Worm (Caenorhabditis elegans) whole organism, L2 larva: ENCODE data around the gene elks-1.

Experiments
- R02D3.7 ChIP-seq: fragments of 150-350 bp; optimal IDR thresholded peaks from 2 replicates; lab custom pipeline; 2014; ENCODE audit warnings: missing biosample characterization, missing genetic modification characterization
- alr-1 ChIP-seq: fragments of 150-350 bp; optimal IDR thresholded peaks from 2 replicates; lab custom pipeline; 2014; ENCODE audit warnings: missing biosample characterization, missing genetic modification characterization
- crh-2 ChIP-seq: sonication (generic microtip); optimal IDR thresholded peaks from 2 replicates; lab custom pipeline; 2017; ENCODE audit warnings: missing biosample characterization, missing genetic modification characterization
- dmd-4 ChIP-seq: sonication (generic microtip); optimal IDR thresholded peaks from 2 replicates; lab custom pipeline; 2017; ENCODE audit warnings: missing biosample characterization, missing genetic modification characterization
- lsy-2 ChIP-seq, 2 experiments: fragments of 150-350 bp in 1 of 2; sonication (generic microtip) in 1 of 2; optimal IDR thresholded peaks; 2 replicates each; lab custom pipeline; 2014 to 2017; ENCODE audit warnings: missing biosample characterization in 2 of 2, missing genetic modification characterization in 2 of 2
- mab-5 ChIP-seq: fragments of 150-350 bp; optimal IDR thresholded peaks from 2 replicates; lab custom pipeline; 2014; ENCODE audit warnings: missing biosample characterization, missing genetic modification characterization
- nhr-11 ChIP-seq: fragments of 150-350 bp; optimal IDR thresholded peaks from 2 replicates; lab custom pipeline; 2014; ENCODE audit warnings: missing biosample characterization, missing genetic modification characterization
- nhr-23 ChIP-seq: fragments of 150-350 bp; optimal IDR thresholded peaks from 2 replicates; lab custom pipeline; 2014; ENCODE audit warnings: missing biosample characterization, missing genetic modification reagents, missing genetic modification characterization
- nhr-237 ChIP-seq: fragments of 150-350 bp; optimal IDR thresholded peaks from 2 replicates; lab custom pipeline; 2014; ENCODE audit warnings: missing biosample characterization, missing genetic modification characterization
- nhr-6 ChIP-seq: fragments of 150-350 bp; optimal IDR thresholded peaks from 2 replicates; lab custom pipeline; 2014; ENCODE audit warnings: missing biosample characterization, missing genetic modification characterization
- unc-62 ChIP-seq: fragments of 150-350 bp; optimal IDR thresholded peaks from 2 replicates; lab custom pipeline; 2014; ENCODE audit warnings: missing biosample characterization, missing genetic modification reagents, missing genetic modification characterization
- ztf-1 ChIP-seq: fragments of 200-800 bp; sonication (Bioruptor generic); conservative IDR thresholded peaks from 2 replicates; pipeline ENCODE4 v1.3.6; 2022; ENCODE audit warnings: missing genetic modification characterization, missing compliant biosample characterization
- ztf-4 ChIP-seq: fragments of 150-350 bp; optimal IDR thresholded peaks from 2 replicates; lab custom pipeline; 2014; ENCODE audit warnings: missing biosample characterization, missing genetic modification characterization

Gene elks-1

ce11 chrIV:3294553-3295185 is 55.2 kb downstream of the elks-1 start, which contains the start of gene W08E12.7 (continued):
- no peak for TF ChIP-seq nhr-11

- TF ChIP-seq dmd-4: no peak
- no peak for TF ChIP-seq nhr-237
- TF ChIP-seq ztf-1 (GFP tag; lab: Robert Waterston, UW): no peak
- TF ChIP-seq crh-2 (tag; lab: Kevin White, UChicago): no peak
- no peak for TF ChIP-seq lsy-2 (tag; optimal IDR thresholded peaks at IDR 0.05; lab: Kevin White, UChicago)
- no peak for TF ChIP-seq ztf-4 (tag; lab: Kevin White, UChicago)
- TF ChIP-seq alr-1: no peak
- no peak for TF ChIP-seq mab-5 (tag; lab: Kevin White, UChicago)
- TF ChIP-seq nhr-6 (tag; lab: Kevin White, UChicago): no peak
- no peak for TF ChIP-seq nhr-23 (tag; lab: Kevin White, UChicago)
- TF ChIP-seq unc-62: no peak
- no peak for TF ChIP-seq R02D3.7 (tag; lab: Kevin White, UChicago)
- TF ChIP-seq, all 48 proteins: peak for 0
These were observed 55.9 kb downstream of the elks-1 start for ce11 chrIV:3293800-3294493.
